Fruit fly (Drosophila melanogaster) whole organism, prepupa: ENCODE data around the gene CG44774.

Experiments used
- Blimp-1 ChIP-seq: fragments of 200-800 bp; sonication (Bioruptor generic); optimal IDR thresholded peaks from 3 replicates; lab custom pipeline; 2017; ENCODE audit warnings: missing biosample characterization, missing genetic modification characterization, mild to moderate bottlenecking, moderate library complexity, missing genetic modification reagents
- CG10669 ChIP-seq: fragments of 200-800 bp; sonication (Bioruptor generic); optimal IDR thresholded peaks from 3 replicates; lab custom pipeline; 2018; ENCODE audit warnings: missing biosample characterization, mild to moderate bottlenecking, missing genetic modification characterization, moderate library complexity
- CG11762 ChIP-seq: fragments of 200-800 bp; sonication (Bioruptor generic); optimal IDR thresholded peaks from 3 replicates; lab custom pipeline; 2016; ENCODE audit warnings: missing biosample characterization, missing genetic modification characterization; ENCODE audit not compliant: insufficient read depth
- CG11902 ChIP-seq: fragments of 200-800 bp; sonication (Bioruptor generic); optimal IDR thresholded peaks from 3 replicates; lab custom pipeline; 2016; ENCODE audit warnings: missing biosample characterization, missing genetic modification characterization
- CG15336 ChIP-seq: fragments of 200-800 bp; sonication (Bioruptor generic); IDR thresholded peaks from 2 replicates; pipeline ENCODE4 v1.3.6; 2022; ENCODE audit warnings: missing biosample characterization, missing genetic modification characterization
- CG16779 ChIP-seq: fragments of 200-800 bp; sonication (Bioruptor generic); optimal IDR thresholded peaks from 3 replicates; lab custom pipeline; 2017; ENCODE audit warnings: missing biosample characterization, mild to moderate bottlenecking, missing genetic modification characterization
- CG3032 ChIP-seq: fragments of 200-800 bp; optimal IDR thresholded peaks from 2 replicates; lab custom pipeline; 2019; ENCODE audit warnings: missing biosample characterization, mild to moderate bottlenecking, missing genetic modification characterization, moderate library complexity
- CG32006 ChIP-seq: fragments of 200-800 bp; sonication (Bioruptor generic); optimal IDR thresholded peaks from 3 replicates; lab custom pipeline; 2017; ENCODE audit warnings: missing biosample characterization, mild to moderate bottlenecking, missing genetic modification characterization
- CG3919 ChIP-seq: fragments of 200-800 bp; sonication (Bioruptor generic); optimal IDR thresholded peaks from 3 replicates; lab custom pipeline; 2016; ENCODE audit warnings: missing biosample characterization, missing genetic modification characterization
- CG4318 ChIP-seq: fragments of 200-800 bp; sonication (Bioruptor generic); optimal IDR thresholded peaks from 3 replicates; lab custom pipeline; 2017; ENCODE audit warnings: missing biosample characterization, mild to moderate bottlenecking, missing genetic modification characterization
- CG6792 ChIP-seq: fragments of 200-800 bp; sonication (Bioruptor generic); optimal IDR thresholded peaks from 3 replicates; lab custom pipeline; 2016; ENCODE audit warnings: missing biosample characterization, missing genetic modification characterization
- CG6808 ChIP-seq: fragments of 200-800 bp; sonication (Bioruptor generic); optimal IDR thresholded peaks from 3 replicates; lab custom pipeline; 2017; ENCODE audit warnings: missing biosample characterization, missing genetic modification characterization, mild to moderate bottlenecking, moderate library complexity, missing genetic modification reagents
- CG6854 ChIP-seq: fragments of 200-800 bp; sonication (Bioruptor generic); optimal IDR thresholded peaks from 2 replicates; lab custom pipeline; 2017; ENCODE audit warnings: missing biosample characterization, mild to moderate bottlenecking, missing genetic modification characterization
- CG7368 ChIP-seq: fragments of 200-800 bp; sonication (Bioruptor generic); optimal IDR thresholded peaks from 3 replicates; lab custom pipeline; 2016; ENCODE audit warnings: missing biosample characterization, missing genetic modification characterization
- CG8119 ChIP-seq: fragments of 200-800 bp; sonication (Bioruptor generic); IDR thresholded peaks from 3 replicates; pipeline ENCODE4 v1.3.6; 2022; ENCODE audit warnings: missing biosample characterization, missing genetic modification characterization
- CG8319 ChIP-seq: fragments of 200-800 bp; sonication (Bioruptor generic); optimal IDR thresholded peaks from 3 replicates; lab custom pipeline; 2016; ENCODE audit warnings: missing biosample characterization, missing genetic modification characterization
- Eip78C ChIP-seq: fragments of 200-800 bp; sonication (Bioruptor generic); peaks from one replicate; lab custom pipeline; 2016; ENCODE audit warnings: missing biosample characterization, missing genetic modification characterization
- Ets21C ChIP-seq: fragments of 200-800 bp; sonication (Bioruptor generic); optimal IDR thresholded peaks from 3 replicates; lab custom pipeline; 2016; ENCODE audit warnings: missing biosample characterization, missing genetic modification characterization
- Ets96B ChIP-seq: fragments of 200-800 bp; optimal IDR thresholded peaks from 2 replicates; lab custom pipeline; 2019; ENCODE audit warnings: missing biosample characterization, mild to moderate bottlenecking, missing genetic modification characterization, moderate library complexity
- Gug ChIP-seq: fragments of 200-800 bp; sonication (Bioruptor generic); IDR thresholded peaks from 2 replicates; pipeline ENCODE4 v1.3.6; 2022; ENCODE audit warnings: missing biosample characterization, missing genetic modification characterization
- Hr38 ChIP-seq: sonication (Bioruptor generic); optimal IDR thresholded peaks from 2 replicates; lab custom pipeline; 2016; ENCODE audit warnings: missing biosample characterization, missing genetic modification characterization
- Hr39 ChIP-seq: fragments of 200-800 bp; sonication (Bioruptor generic); optimal IDR thresholded peaks from 2 replicates; lab custom pipeline; 2016; ENCODE audit warnings: missing biosample characterization, missing genetic modification characterization
- Lpt ChIP-seq: fragments of 200-800 bp; sonication (Bioruptor generic); optimal IDR thresholded peaks from 3 replicates; lab custom pipeline; 2016; ENCODE audit warnings: missing biosample characterization, missing genetic modification characterization
- OdsH ChIP-seq: fragments of 200-800 bp; sonication (Bioruptor generic); optimal IDR thresholded peaks from 3 replicates; lab custom pipeline; 2016; ENCODE audit warnings: missing biosample characterization, missing genetic modification characterization
- Sox14 ChIP-seq: fragments of 200-800 bp; sonication (Bioruptor generic); optimal IDR thresholded peaks from 3 replicates; lab custom pipeline; 2016; ENCODE audit warnings: missing biosample characterization, missing genetic modification characterization
- Sox15 ChIP-seq: fragments of 200-800 bp; sonication (Bioruptor generic); optimal IDR thresholded peaks from 3 replicates; lab custom pipeline; 2016; ENCODE audit warnings: missing biosample characterization, missing genetic modification characterization
- acj6 ChIP-seq: fragments of 200-800 bp; sonication (Bioruptor generic); optimal IDR thresholded peaks from 3 replicates; lab custom pipeline; 2016; ENCODE audit warnings: missing biosample characterization, missing genetic modification characterization
- cyc ChIP-seq: fragments of 200-800 bp; sonication (Bioruptor generic); optimal IDR thresholded peaks from 3 replicates; lab custom pipeline; 2016; ENCODE audit warnings: missing biosample characterization, missing genetic modification characterization
- dac ChIP-seq: fragments of 200-800 bp; sonication (Bioruptor generic); optimal IDR thresholded peaks from 2 replicates; lab custom pipeline; 2017; ENCODE audit warnings: missing biosample characterization, mild to moderate bottlenecking, missing genetic modification characterization
- dsx ChIP-seq: fragments of 200-800 bp; optimal IDR thresholded peaks from 3 replicates; lab custom pipeline; 2019; ENCODE audit warnings: missing biosample characterization, mild to moderate bottlenecking, missing genetic modification characterization, moderate library complexity; ENCODE audit not compliant: poor library complexity, severe bottlenecking
- eg ChIP-seq: fragments of 200-800 bp; sonication (Bioruptor generic); IDR thresholded peaks from 3 replicates; pipeline ENCODE4 v1.3.6; 2022; ENCODE audit warnings: missing biosample characterization, missing genetic modification characterization
- esn ChIP-seq: fragments of 200-800 bp; sonication (Bioruptor generic); optimal IDR thresholded peaks from 2 replicates; lab custom pipeline; 2016; ENCODE audit warnings: missing biosample characterization, mild to moderate bottlenecking, missing genetic modification characterization, moderate library complexity
- fd59A ChIP-seq: fragments of 200-800 bp; sonication (Bioruptor generic); optimal IDR thresholded peaks from 2 replicates; lab custom pipeline; 2017; ENCODE audit warnings: missing biosample characterization, mild to moderate bottlenecking, missing genetic modification characterization, missing genetic modification reagents
- fkh ChIP-seq: fragments of 200-800 bp; sonication (Bioruptor generic); optimal IDR thresholded peaks from 3 replicates; lab custom pipeline; 2017; ENCODE audit warnings: missing biosample characterization, mild to moderate bottlenecking, missing genetic modification characterization, moderate library complexity
- lz ChIP-seq: fragments of 200-800 bp; sonication (Bioruptor generic); optimal IDR thresholded peaks from 3 replicates; lab custom pipeline; 2016; ENCODE audit warnings: missing biosample characterization, missing genetic modification characterization
- pdm3 ChIP-seq: fragments of 200-800 bp; sonication (Bioruptor generic); optimal IDR thresholded peaks from 3 replicates; lab custom pipeline; 2016; ENCODE audit warnings: missing biosample characterization, missing genetic modification characterization
- spab ChIP-seq: fragments of 200-800 bp; sonication (Bioruptor generic); optimal IDR thresholded peaks from 2 replicates; lab custom pipeline; 2017; ENCODE audit warnings: missing biosample characterization, mild to moderate bottlenecking, missing genetic modification characterization, missing genetic modification reagents
- ss ChIP-seq, 2 experiments: fragments of 200-800 bp; sonication (Bioruptor generic); optimal IDR thresholded peaks; 2 replicates in 1 of 2; 3 replicates in 1 of 2; lab custom pipeline; 2017 to 2018; ENCODE audit warnings: mild to moderate bottlenecking in 2 of 2, missing biosample characterization in 2 of 2, missing genetic modification characterization in 2 of 2, moderate library complexity in 1 of 2
- svp ChIP-seq: fragments of 200-800 bp; sonication (Bioruptor generic); peaks from one replicate; lab custom pipeline; 2016; ENCODE audit warnings: missing biosample characterization, missing genetic modification characterization
- vri ChIP-seq: fragments of 200-800 bp; sonication (Bioruptor generic); optimal IDR thresholded peaks from 3 replicates; lab custom pipeline; 2016; ENCODE audit warnings: missing biosample characterization, mild to moderate bottlenecking, missing genetic modification characterization

Gene CG44774

dm6 chrX:4943505-4943904 lies 5.6 kb upstream of the CG44774 start:
- no peak for TF ChIP-seq CG11762 (GFP tag; lab: Kevin White, UChicago)
- TF ChIP-seq vri (GFP tag; lab: Kevin White, UChicago), result no peak
- no peak for TF ChIP-seq CG10669 (GFP tag; lab: Kevin White, UChicago)
- no peak for TF ChIP-seq Blimp-1 (GFP tag; lab: Kevin White, UChicago)
- TF ChIP-seq spab, result no peak
- TF ChIP-seq svp, result no peak
- no peak for TF ChIP-seq Eip78C (GFP tag; lab: Kevin White, UChicago)
- no peak for TF ChIP-seq CG32006 (GFP tag; lab: Kevin White, UChicago)
- TF ChIP-seq fd59A (GFP tag; lab: Kevin White, UChicago), result no peak
- no peak for TF ChIP-seq CG15336
- no peak for TF ChIP-seq pdm3
- TF ChIP-seq lz (GFP tag; lab: Kevin White, UChicago), result no peak
- TF ChIP-seq CG7368 (GFP tag; lab: Kevin White, UChicago), result no peak
- no peak for TF ChIP-seq Lpt
- no peak for TF ChIP-seq CG6792
- TF ChIP-seq Ets21C, result no peak
- TF ChIP-seq CG3919, result no peak
- TF ChIP-seq OdsH (GFP tag; lab: Kevin White, UChicago), result no peak
- no peak for TF ChIP-seq Sox15
- no peak for TF ChIP-seq dac

- TF ChIP-seq Eip78C (GFP tag; lab: Kevin White, UChicago) (peak; percentile 60), ss (GFP tag; optimal IDR thresholded peaks at IDR 0.05; lab: Kevin White, UChicago) (peak; percentile 39 to 67), CG11902 (GFP tag; lab: Kevin White, UChicago) (no peak), Hr38 (GFP tag; lab: Kevin White, UChicago) (no peak), CG11762 (GFP tag; lab: Kevin White, UChicago) (no peak), lz (GFP tag; lab: Kevin White, UChicago) (no peak), CG8319 (GFP tag; lab: Kevin White, UChicago) (no peak), CG6808 (peak; percentile 24), fkh (GFP tag; lab: Kevin White, UChicago) (no peak), Ets21C (no peak), CG15336 (no peak), CG10669 (GFP tag; lab: Kevin White, UChicago) (no peak), OdsH (GFP tag; lab: Kevin White, UChicago) (no peak)
- TF ChIP-seq, all 60 proteins: peak for 3
Measured at dm6 chrX:4941512-4941911, 3.6 kb upstream of the CG44774 start.

- TF ChIP-seq CG6792 (no peak), CG10669 (GFP tag; lab: Kevin White, UChicago) (no peak), eg (GFP tag; lab: Robert Waterston, UW) (0 out of 3 replicates have a peak, but pooled peaks have one; percentile 6), fkh (GFP tag; lab: Kevin White, UChicago) (peak; percentile 4), CG6854 (GFP tag; lab: Kevin White, UChicago) (no peak)
Measured at dm6 chrX:4940527-4940926, 2.6 kb upstream of the CG44774 start.

dm6 chrX:4939788-4940441 lies 2.0 kb upstream of the CG44774 start:
- TF ChIP-seq acj6 (GFP tag; lab: Kevin White, UChicago) (peak; percentile 97), dac (peak; percentile 96), Gug (GFP tag; lab: Robert Waterston, UW) (peak; percentile 98), esn (peak; percentile 95), Hr38 (GFP tag; lab: Kevin White, UChicago) (peak; percentile 97), Sox14 (GFP tag; lab: Kevin White, UChicago) (peak; percentile 97), ss (GFP tag; optimal IDR thresholded peaks at IDR 0.05; lab: Kevin White, UChicago) (peak; percentile 89 to 95), fd59A (GFP tag; lab: Kevin White, UChicago) (peak; percentile 95), Ets21C (peak; percentile 93), Hr39 (peak; percentile 96), CG8319 (GFP tag; lab: Kevin White, UChicago) (peak; percentile 95), dsx (GFP tag; lab: Kevin White, UChicago) (peak; percentile 93), Blimp-1 (GFP tag; lab: Kevin White, UChicago) (peak; percentile 73), CG7368 (GFP tag; lab: Kevin White, UChicago) (peak; percentile 97), lz (GFP tag; lab: Kevin White, UChicago) (peak; percentile 95), Eip78C (GFP tag; lab: Kevin White, UChicago) (peak; percentile 99), svp (peak; percentile 97), pdm3 (peak; percentile 98), Lpt (peak; percentile 96), cyc (GFP tag; lab: Kevin White, UChicago) (peak; percentile 97), CG16779 (tag; lab: Kevin White, UChicago) (peak; percentile 85), OdsH (GFP tag; lab: Kevin White, UChicago) (peak; percentile 97), CG6854 (GFP tag; lab: Kevin White, UChicago) (peak; percentile 89), Ets96B (peak; percentile 93), CG3032 (tag; lab: Kevin White, UChicago) (peak; percentile 94), eg (GFP tag; lab: Robert Waterston, UW) (peak; percentile 99), CG4318 (GFP tag; lab: Kevin White, UChicago) (peak; percentile 97), CG6808 (peak; percentile 92), CG10669 (GFP tag; lab: Kevin White, UChicago) (peak; percentile 96), CG3919 (peak; percentile 98), CG8119 (GFP tag; lab: Robert Waterston, UW) (peak; percentile 97)
